Fruit fly (Drosophila melanogaster): ENCODE results near the gene Pgant5.
A peak's percentile ranks its signal among the peaks of the same experiment; 100 is the strongest.

The Pgant5 gene

dm6 chr2L:5093772-5094350 is 469 bp upstream of the Pgant5 start, which contains the start of gene CG5828 (continued):
- no peak for TF ChIP-seq CG18011 (GFP tag; optimal IDR thresholded peaks at IDR 0.05)
- peak; percentile 54 for TF ChIP-seq Elba2 (GFP tag; optimal IDR thresholded peaks at IDR 0.05)
- no peak for TF ChIP-seq D19B (GFP tag; optimal IDR thresholded peaks at IDR 0.05)
- no peak for TF ChIP-seq org-1 (GFP tag; optimal IDR thresholded peaks at IDR 0.05)
- TF ChIP-seq Dp (GFP tag; optimal IDR thresholded peaks at IDR 0.05) = peak; percentile 52
- no peak for TF ChIP-seq CG13775 (GFP tag; optimal IDR thresholded peaks at IDR 0.05)
- TF ChIP-seq CG10147 (GFP tag; optimal IDR thresholded peaks at IDR 0.05) = no peak
- no peak for TF ChIP-seq yki (optimal IDR thresholded peaks at IDR 0.05)
- no peak for TF ChIP-seq sr (GFP tag; IDR thresholded peaks at IDR 0.05)

DNA sequence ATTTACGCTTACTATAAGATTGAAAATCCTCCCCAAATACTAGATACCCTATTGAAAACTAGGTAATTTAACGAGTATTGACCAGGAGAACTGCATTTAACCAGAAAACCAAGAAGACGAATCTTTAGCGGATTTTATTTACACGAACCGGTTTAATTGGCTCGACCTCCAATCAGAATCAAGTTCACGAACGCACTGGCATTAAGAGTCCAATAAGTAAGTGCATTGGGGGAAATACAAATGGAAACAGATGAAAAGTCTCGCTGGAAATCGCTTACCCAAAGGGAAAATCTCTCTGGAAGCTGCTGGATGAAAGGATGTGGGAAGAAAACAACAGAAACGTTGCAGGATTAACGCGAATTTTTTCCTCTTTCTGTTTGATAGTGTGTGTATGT is 798 bp downstream of the Pgant5 start:
- TF ChIP-seq CG14860 (GFP tag; IDR thresholded peaks at IDR 0.05; ENCODE audit: partially characterized antibody) = no peak
- TF ChIP-seq E2f1 (GFP tag; IDR thresholded peaks at IDR 0.05) = no peak
- TF ChIP-seq insv (GFP tag; optimal IDR thresholded peaks at IDR 0.05) = peak; percentile 72 to 95
- no peak for TF ChIP-seq HLH3B (GFP tag; IDR thresholded peaks at IDR 0.05)
- TF ChIP-seq Elba2 (GFP tag; optimal IDR thresholded peaks at IDR 0.05) = peak; percentile 60
- peak; percentile 1 for TF ChIP-seq sens (GFP tag)
- no peak for TF ChIP-seq CG17612 (GFP tag; IDR thresholded peaks at IDR 0.05)
- TF ChIP-seq CG14050 (GFP tag; IDR thresholded peaks at IDR 0.05) = no peak
- TF ChIP-seq Oaz (GFP tag; IDR thresholded peaks at IDR 0.05) = no peak
- TF ChIP-seq gsb-n (tag; optimal IDR thresholded peaks at IDR 0.05) = no peak
- no peak for TF ChIP-seq org-1 (GFP tag; optimal IDR thresholded peaks at IDR 0.05)

DNA sequence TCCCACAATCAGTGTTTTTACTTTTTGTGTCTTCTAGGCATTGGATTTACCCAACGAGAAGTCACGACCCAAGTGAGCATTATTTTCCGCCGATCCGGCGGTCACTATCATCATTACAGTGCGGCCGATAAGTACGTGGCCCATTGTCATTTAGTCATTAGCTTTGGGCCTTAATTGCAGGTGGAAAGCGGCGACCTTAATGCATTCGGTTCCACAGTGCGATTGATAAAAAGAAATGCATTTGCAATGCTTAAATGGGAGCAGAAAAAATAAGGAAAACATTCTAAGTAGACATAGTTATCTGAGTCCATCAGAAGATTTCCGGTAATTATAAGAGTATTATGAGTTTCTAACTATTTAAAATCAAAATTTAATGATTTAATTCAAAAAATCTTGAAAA is 1.2 kb downstream of the Pgant5 start:
- TF ChIP-seq Xrp1 (GFP tag; IDR thresholded peaks at IDR 0.05) (peak; percentile 37; the same call in 1 of the 2 replicates), CG8388 (GFP tag; optimal IDR thresholded peaks at IDR 0.05) (peak; percentile 74), Ptx1 (GFP tag; IDR thresholded peaks at IDR 0.05) (peak; percentile 21; the same call in 1 of the 2 replicates), row (GFP tag; IDR thresholded peaks at IDR 0.05) (peak; percentile 26; the same call in 1 of the 3 replicates), Dip3 (GFP tag; optimal IDR thresholded peaks at IDR 0.05) (peak; percentile 19), CG32532 (GFP tag; IDR thresholded peaks at IDR 0.05) (peak; percentile 32), CG4282 (GFP tag; optimal IDR thresholded peaks at IDR 0.05) (no peak), Rfx (GFP tag; IDR thresholded peaks at IDR 0.05) (peak; percentile 21; the same call in 1 of the 2 replicates), CG2199 (GFP tag; IDR thresholded peaks at IDR 0.05) (peak; percentile 47; the same call in 1 of the 3 replicates), CG12299 (tag; optimal IDR thresholded peaks at IDR 0.05) (no peak), CG3407 (GFP tag; optimal IDR thresholded peaks at IDR 0.05) (no peak), slbo (GFP tag; IDR thresholded peaks at IDR 0.05) (peak; percentile 17; the same call in 1 of the 2 replicates), mam (GFP tag; optimal IDR thresholded peaks at IDR 0.05) (peak; percentile 31), Atf-2 (GFP tag; optimal IDR thresholded peaks at IDR 0.05) (no peak), NFAT (GFP tag; IDR thresholded peaks at IDR 0.05) (peak; percentile 44; the same call in 1 of the 2 replicates), Ets65A (GFP tag) (peak; percentile 6), sens (GFP tag) (peak; percentile 65), CG2678 (tag; optimal IDR thresholded peaks at IDR 0.05) (no peak), CG14014 (GFP tag; IDR thresholded peaks at IDR 0.05) (0 out of 2 replicates have a peak, but pooled peaks have one; percentile 17), CG34376 (GFP tag; optimal IDR thresholded peaks at IDR 0.05) (peak; percentile 77), lilli (GFP tag; optimal IDR thresholded peaks at IDR 0.05) (peak; percentile 22), CG2120 (GFP tag; optimal IDR thresholded peaks at IDR 0.05) (peak; percentile 9), sug (tag; optimal IDR thresholded peaks at IDR 0.05) (peak; percentile 27), Elba2 (GFP tag; optimal IDR thresholded peaks at IDR 0.05) (no peak), Dek (tag; optimal IDR thresholded peaks at IDR 0.05) (peak; percentile 4), CG11695 (GFP tag; IDR thresholded peaks at IDR 0.05) (0 out of 3 replicates have a peak, but pooled peaks have one; percentile 31), CG3995 (GFP tag; optimal IDR thresholded peaks at IDR 0.05) (peak; percentile 12)
